Worm (Caenorhabditis elegans) whole organism, L3 larva: ENCODE data around the gene F40F12.9.
A peak's percentile ranks its signal among the peaks of the same experiment; 100 is the strongest.

ENCODE experiments used
- R02D3.7 ChIP-seq: fragments of 150-350 bp; optimal IDR thresholded peaks from 2 replicates; lab custom pipeline; 2014; ENCODE audit warnings: missing biosample characterization, missing genetic modification characterization
- ZK546.5 ChIP-seq: sonication (generic microtip); optimal IDR thresholded peaks from 2 replicates; lab custom pipeline; 2017; ENCODE audit warnings: missing biosample characterization, missing genetic modification characterization
- aly-2 ChIP-seq: fragments of 150-350 bp; optimal IDR thresholded peaks from 2 replicates; lab custom pipeline; 2014; ENCODE audit warnings: missing biosample characterization, missing genetic modification characterization
- ama-1 ChIP-seq: fragments of 150-350 bp; optimal IDR thresholded peaks from 2 replicates; lab custom pipeline; 2018
- ceh-28 ChIP-seq: fragments of 150-350 bp; optimal IDR thresholded peaks from 2 replicates; lab custom pipeline; 2014; ENCODE audit warnings: missing biosample characterization, missing genetic modification reagents, missing genetic modification characterization
- ceh-82 ChIP-seq: fragments of 150-350 bp; optimal IDR thresholded peaks from 2 replicates; lab custom pipeline; 2014; ENCODE audit warnings: missing biosample characterization, missing genetic modification characterization
- ceh-9 ChIP-seq: sonication (generic microtip); optimal IDR thresholded peaks from 2 replicates; lab custom pipeline; 2018; ENCODE audit warnings: missing biosample characterization, missing genetic modification characterization
- daf-12 ChIP-seq: fragments of 150-350 bp; optimal IDR thresholded peaks from 2 replicates; lab custom pipeline; 2014; ENCODE audit warnings: missing biosample characterization, missing genetic modification reagents, missing genetic modification characterization
- egl-5 ChIP-seq: fragments of 150-350 bp; optimal IDR thresholded peaks from 2 replicates; lab custom pipeline; 2017; ENCODE audit warnings: missing biosample characterization, missing genetic modification reagents, missing genetic modification characterization, inconsistent platforms
- elt-2 ChIP-seq: sonication (generic microtip); optimal IDR thresholded peaks from 2 replicates; lab custom pipeline; 2016; ENCODE audit warnings: missing genetic modification reagents, mild to moderate bottlenecking, missing genetic modification characterization, missing compliant biosample characterization
- elt-3 ChIP-seq, 3 experiments: fragments of 150-350 bp in 1 of 3; sonication (generic microtip) in 2 of 3; optimal IDR thresholded peaks; 2 replicates in 2 of 3; 4 replicates in 1 of 3; lab custom pipeline; 2014 to 2017; ENCODE audit warnings: missing biosample characterization in 3 of 3, missing genetic modification characterization in 3 of 3
- eor-1 ChIP-seq, 2 experiments: fragments of 150-350 bp; optimal IDR thresholded peaks; 2 replicates each; lab custom pipeline; 2014 to 2018; ENCODE audit warnings: missing biosample characterization in 2 of 2, missing genetic modification characterization in 2 of 2
- fos-1 ChIP-seq: fragments of 150-350 bp; optimal IDR thresholded peaks from 2 replicates; lab custom pipeline; 2014; ENCODE audit warnings: missing biosample characterization, missing genetic modification characterization
- hmg-11 ChIP-seq: sonication (generic microtip); optimal IDR thresholded peaks from 2 replicates; lab custom pipeline; 2016; ENCODE audit warnings: missing genetic modification characterization, missing compliant biosample characterization
- lin-15B ChIP-seq: fragments of 150-350 bp; optimal IDR thresholded peaks from 2 replicates; lab custom pipeline; 2014; ENCODE audit warnings: missing biosample characterization, missing genetic modification characterization
- mdl-1 ChIP-seq: fragments of 150-350 bp; optimal IDR thresholded peaks from 2 replicates; lab custom pipeline; 2014; ENCODE audit warnings: missing biosample characterization, missing genetic modification characterization
- nfya-1 ChIP-seq: sonication (generic microtip); optimal IDR thresholded peaks from 2 replicates; lab custom pipeline; 2017; ENCODE audit warnings: missing genetic modification characterization, mild to moderate bottlenecking, missing compliant biosample characterization, antibody characterized with exemption, moderate library complexity; ENCODE audit not compliant: insufficient read depth
- nhr-12 ChIP-seq: fragments of 150-350 bp; optimal IDR thresholded peaks from 2 replicates; lab custom pipeline; 2014; ENCODE audit warnings: missing biosample characterization, missing genetic modification characterization
- nhr-23 ChIP-seq: fragments of 150-350 bp; optimal IDR thresholded peaks from 2 replicates; lab custom pipeline; 2014; ENCODE audit warnings: missing biosample characterization, missing genetic modification reagents, missing genetic modification characterization
- nhr-237 ChIP-seq: fragments of 150-350 bp; optimal IDR thresholded peaks from 2 replicates; lab custom pipeline; 2014; ENCODE audit warnings: missing biosample characterization, missing genetic modification characterization
- nhr-25 ChIP-seq: sonication (generic microtip); optimal IDR thresholded peaks from 2 replicates; lab custom pipeline; 2017; ENCODE audit warnings: missing biosample characterization, missing genetic modification characterization
- nhr-43 ChIP-seq: sonication (generic microtip); optimal IDR thresholded peaks from 2 replicates; lab custom pipeline; 2016; ENCODE audit warnings: mild to moderate bottlenecking, missing genetic modification characterization, missing compliant biosample characterization; ENCODE audit not compliant: poor library complexity, severe bottlenecking
- nhr-67 ChIP-seq: fragments of 150-350 bp; optimal IDR thresholded peaks from 2 replicates; lab custom pipeline; 2014; ENCODE audit warnings: missing biosample characterization, missing genetic modification characterization
- nhr-77 ChIP-seq: fragments of 150-350 bp; optimal IDR thresholded peaks from 2 replicates; lab custom pipeline; 2014; ENCODE audit warnings: missing biosample characterization, missing genetic modification characterization
- pha-4 ChIP-seq: fragments of 150-350 bp; optimal IDR thresholded peaks from 2 replicates; lab custom pipeline; 2014; ENCODE audit warnings: missing biosample characterization, missing genetic modification reagents, missing genetic modification characterization
- tbx-2 ChIP-seq: sonication (generic microtip); optimal IDR thresholded peaks from 2 replicates; lab custom pipeline; 2016; ENCODE audit warnings: mild to moderate bottlenecking, missing genetic modification characterization, missing compliant biosample characterization
- unc-39 ChIP-seq: sonication (generic microtip); optimal IDR thresholded peaks from 4 replicates; lab custom pipeline; 2017; ENCODE audit warnings: missing biosample characterization, missing genetic modification characterization
- unc-62 ChIP-seq: fragments of 150-350 bp; sonication (generic microtip); optimal IDR thresholded peaks from 4 replicates; lab custom pipeline; 2014; ENCODE audit warnings: missing biosample characterization, missing genetic modification reagents, missing genetic modification characterization
- zag-1 ChIP-seq: fragments of 150-350 bp; optimal IDR thresholded peaks from 2 replicates; lab custom pipeline; 2014; ENCODE audit warnings: missing biosample characterization, missing genetic modification characterization
- ztf-11 ChIP-seq: fragments of 150-350 bp; optimal IDR thresholded peaks from 2 replicates; lab custom pipeline; 2014; ENCODE audit warnings: missing biosample characterization, missing genetic modification characterization
- ztf-4 ChIP-seq: fragments of 150-350 bp; optimal IDR thresholded peaks from 2 replicates; lab custom pipeline; 2014; ENCODE audit warnings: missing biosample characterization, missing genetic modification characterization

Gene F40F12.9

ce11 chrIII:9944723-9945122, 33.6 kb downstream of the F40F12.9 start, which contains the start of gene gln-2:
gln-2 (minus strand) TSS chrIII:9944823.
- TF ChIP-seq zag-1 (tag; lab: Kevin White, UChicago) (no peak), nhr-25 (tag; lab: Kevin White, UChicago) (no peak), unc-62 (GFP tag; lab: Kevin White, UChicago) (no peak), elt-3 (tag; optimal IDR thresholded peaks at IDR 0.05; lab: Kevin White, UChicago) (no peak), nhr-43 (tag; lab: Kevin White, UChicago) (no peak)
- TF ChIP-seq, all 47 proteins: peak for 0

- TF ChIP-seq lin-15B (tag; lab: Kevin White, UChicago) (peak; percentile 73), ztf-4 (tag; lab: Kevin White, UChicago) (no peak)
Observed at ce11 chrIII:9946806-9947419, 35.8 kb downstream of the F40F12.9 start, which contains the start of gene K03H1.7. K03H1.7 (plus strand) TSS chrIII:9947405.

ce11 chrIII:9950244-9950643, 39.1 kb downstream of the F40F12.9 start, which contains the start of gene K03H1.13:
K03H1.13 (minus strand) TSS chrIII:9950344.
- TF ChIP-seq ceh-82 (tag; lab: Kevin White, UChicago) (no peak), eor-1 (tag; optimal IDR thresholded peaks at IDR 0.05; lab: Kevin White, UChicago) (no peak), hmg-11 (tag; lab: Kevin White, UChicago) (no peak), nhr-237 (tag; lab: Kevin White, UChicago) (no peak), unc-39 (no peak), aly-2 (tag; lab: Kevin White, UChicago) (no peak), nhr-67 (tag; lab: Kevin White, UChicago) (no peak), ama-1 (lab: Kevin White, UChicago) (no peak), nhr-77 (no peak), nhr-43 (tag; lab: Kevin White, UChicago) (no peak), elt-2 (tag; lab: Kevin White, UChicago) (no peak), ztf-4 (tag; lab: Kevin White, UChicago) (no peak), ceh-9 (tag; lab: Kevin White, UChicago) (no peak), ZK546.5 (no peak), R02D3.7 (tag; lab: Kevin White, UChicago) (no peak), nfya-1 (peak; percentile 4), pha-4 (tag; lab: Kevin White, UChicago) (peak; percentile 6), ztf-11 (no peak), daf-12 (no peak), lin-15B (tag; lab: Kevin White, UChicago) (no peak), fos-1 (no peak), nhr-12 (tag; lab: Kevin White, UChicago) (no peak), mdl-1 (tag; lab: Kevin White, UChicago) (no peak), ceh-28 (tag; lab: Kevin White, UChicago) (peak; percentile 42), unc-62 (GFP tag; lab: Kevin White, UChicago) (no peak)

- TF ChIP-seq ztf-4 (tag; lab: Kevin White, UChicago), result no peak
- TF ChIP-seq nhr-23 (tag; lab: Kevin White, UChicago), result peak; percentile 13
Observed at ce11 chrIII:9951864-9952263, 40.7 kb downstream of the F40F12.9 start, which contains the start of gene K03H1.11. K03H1.11 (minus strand) TSS chrIII:9951964.

- no peak for TF ChIP-seq elt-3 (tag; optimal IDR thresholded peaks at IDR 0.05; lab: Kevin White, UChicago)
- no peak for TF ChIP-seq tbx-2 (tag; lab: Kevin White, UChicago)
- TF ChIP-seq lin-15B (tag; lab: Kevin White, UChicago), result peak; percentile 17
- TF ChIP-seq egl-5 (tag; lab: Kevin White, UChicago), result peak; percentile 11
- TF ChIP-seq pha-4 (tag; lab: Kevin White, UChicago), result peak; percentile 60
Observed at ce11 chrIII:9956123-9956522, 45.0 kb downstream of the F40F12.9 start, which contains the start of gene mog-1. mog-1 (minus strand) TSS chrIII:9956215.
